Fruit fly (Drosophila melanogaster) whole organism, embryonic: ENCODE data around the gene CG13369.
A peak's percentile ranks its signal among the peaks of the same experiment; 100 is the strongest.

Source experiments
- Atf-2 ChIP-seq: fragments of 200-800 bp; sonication (Bioruptor generic); optimal IDR thresholded peaks from 2 replicates; lab custom pipeline; 2016; ENCODE audit warnings: missing biosample characterization, missing genetic modification characterization
- Atf6 ChIP-seq: fragments of 200-800 bp; sonication (Bioruptor generic); IDR thresholded peaks from 2 replicates; pipeline ENCODE4 v1.3.6; 2022; ENCODE audit warnings: missing biosample characterization, missing genetic modification characterization
- CG10274 ChIP-seq: fragments of 200-800 bp; sonication (Bioruptor generic); optimal IDR thresholded peaks from 3 replicates; lab custom pipeline; 2017; ENCODE audit warnings: missing biosample characterization, mild to moderate bottlenecking, missing genetic modification characterization
- CG10431 ChIP-seq: fragments of 200-800 bp; sonication (Bioruptor generic); optimal IDR thresholded peaks from 3 replicates; lab custom pipeline; 2018; ENCODE audit warnings: missing biosample characterization, mild to moderate bottlenecking, missing genetic modification characterization
- CG12104 ChIP-seq: fragments of 200-800 bp; sonication (Bioruptor generic); optimal IDR thresholded peaks from 3 replicates; lab custom pipeline; 2016; ENCODE audit warnings: missing biosample characterization, missing genetic modification characterization
- CG13287 ChIP-seq: fragments of 200-800 bp; sonication (Bioruptor generic); IDR thresholded peaks from 2 replicates; pipeline ENCODE4 v1.3.6; 2022; ENCODE audit warnings: missing biosample characterization, missing genetic modification characterization; ENCODE audit not compliant: partially characterized antibody
- CG14667 ChIP-seq: fragments of 200-800 bp; sonication (Bioruptor generic); IDR thresholded peaks from 2 replicates; pipeline ENCODE4 v1.3.6; 2022; ENCODE audit warnings: missing biosample characterization, missing genetic modification characterization
- CG16863 ChIP-seq: fragments of 200-800 bp; sonication (Bioruptor generic); optimal IDR thresholded peaks from 3 replicates; lab custom pipeline; 2016; ENCODE audit warnings: missing biosample characterization, missing genetic modification characterization
- CG17328 ChIP-seq: fragments of 200-800 bp; sonication (Bioruptor generic); IDR thresholded peaks from 2 replicates; pipeline ENCODE4 v1.3.6; 2022; ENCODE audit warnings: missing biosample characterization, missing genetic modification characterization
- CG2120 ChIP-seq: fragments of 200-800 bp; sonication (Bioruptor generic); optimal IDR thresholded peaks from 3 replicates; lab custom pipeline; 2016; ENCODE audit warnings: missing biosample characterization, missing genetic modification characterization
- CG2712 ChIP-seq: fragments of 200-800 bp; optimal IDR thresholded peaks from 3 replicates; lab custom pipeline; 2019; ENCODE audit warnings: missing biosample characterization, mild to moderate bottlenecking, missing genetic modification characterization, moderate library complexity
- CG30403 ChIP-seq: fragments of 200-800 bp; sonication (Bioruptor generic); optimal IDR thresholded peaks from 3 replicates; lab custom pipeline; 2016; ENCODE audit warnings: missing biosample characterization, missing genetic modification characterization
- CG34376 ChIP-seq: fragments of 200-800 bp; sonication (Bioruptor generic); optimal IDR thresholded peaks from 2 replicates; lab custom pipeline; 2018; ENCODE audit warnings: missing biosample characterization, mild to moderate bottlenecking, missing genetic modification characterization
- CG42726 ChIP-seq: fragments of 200-800 bp; sonication (Bioruptor generic); IDR thresholded peaks from 2 replicates; pipeline ENCODE4 v1.3.6; 2022; ENCODE audit warnings: missing biosample characterization, missing genetic modification characterization; ENCODE audit not compliant: partially characterized antibody
- CG4404 ChIP-seq: fragments of 200-800 bp; sonication (Bioruptor generic); IDR thresholded peaks from 2 replicates; pipeline ENCODE4 v1.3.6; 2022; ENCODE audit warnings: missing biosample characterization, missing genetic modification characterization
- CG6254 ChIP-seq: fragments of 200-800 bp; sonication (Bioruptor generic); optimal IDR thresholded peaks from 3 replicates; lab custom pipeline; 2017; ENCODE audit warnings: mild to moderate bottlenecking, missing biosample characterization, missing genetic modification reagents, missing genetic modification characterization
- CG6689 ChIP-seq: fragments of 200-800 bp; sonication (Bioruptor generic); IDR thresholded peaks from 2 replicates; pipeline ENCODE4 v1.3.6; 2022; ENCODE audit warnings: missing biosample characterization, missing genetic modification characterization
- CG7357 ChIP-seq: fragments of 200-800 bp; sonication (Bioruptor generic); IDR thresholded peaks from 3 replicates; pipeline ENCODE4 v1.3.6; 2022; ENCODE audit warnings: missing biosample characterization, missing genetic modification characterization
- CG8924 ChIP-seq: fragments of 200-800 bp; optimal IDR thresholded peaks from 3 replicates; lab custom pipeline; 2019; ENCODE audit warnings: missing biosample characterization, mild to moderate bottlenecking, missing genetic modification characterization, moderate library complexity
- CG9932 ChIP-seq: fragments of 200-800 bp; sonication (Bioruptor generic); IDR thresholded peaks from 2 replicates; pipeline ENCODE4 v1.3.6; 2022; ENCODE audit warnings: missing biosample characterization, missing genetic modification characterization
- CoRest ChIP-seq: fragments of 200-800 bp; sonication (Bioruptor generic); optimal IDR thresholded peaks from 3 replicates; lab custom pipeline; 2018; ENCODE audit warnings: missing biosample characterization, mild to moderate bottlenecking, missing genetic modification characterization, moderate library complexity
- CrebB ChIP-seq: fragments of 200-800 bp; sonication (Bioruptor generic); optimal IDR thresholded peaks from 3 replicates; lab custom pipeline; 2018; ENCODE audit warnings: missing biosample characterization, mild to moderate bottlenecking, missing genetic modification characterization
- Dip3 ChIP-seq: fragments of 200-800 bp; sonication (Bioruptor generic); optimal IDR thresholded peaks from 3 replicates; lab custom pipeline; 2016; ENCODE audit warnings: missing biosample characterization, missing genetic modification characterization
- Doc3 ChIP-seq: fragments of 200-800 bp; sonication (Bioruptor generic); IDR thresholded peaks from 3 replicates; pipeline ENCODE4 v1.3.6; 2022; ENCODE audit warnings: missing biosample characterization, missing genetic modification characterization; ENCODE audit not compliant: partially characterized antibody
- Lhr ChIP-seq: fragments of 200-800 bp; sonication (Bioruptor generic); optimal IDR thresholded peaks from 3 replicates; lab custom pipeline; 2017; ENCODE audit warnings: mild to moderate bottlenecking, missing biosample characterization, missing genetic modification reagents, missing genetic modification characterization
- Mes4 ChIP-seq: fragments of 200-800 bp; sonication (Bioruptor generic); optimal IDR thresholded peaks from 2 replicates; lab custom pipeline; 2016; ENCODE audit warnings: missing biosample characterization, missing genetic modification characterization
- Sox100B ChIP-seq: fragments of 200-800 bp; sonication (Bioruptor generic); optimal IDR thresholded peaks from 3 replicates; lab custom pipeline; 2018; ENCODE audit warnings: missing biosample characterization, mild to moderate bottlenecking, missing genetic modification characterization
- ab ChIP-seq: fragments of 200-800 bp; sonication (Bioruptor generic); optimal IDR thresholded peaks from 2 replicates; lab custom pipeline; 2016; ENCODE audit warnings: missing biosample characterization, missing genetic modification characterization
- ato ChIP-seq: fragments of 200-800 bp; sonication (Bioruptor generic); IDR thresholded peaks from 2 replicates; pipeline ENCODE4 v1.3.6; 2022; ENCODE audit warnings: missing biosample characterization, missing genetic modification characterization; ENCODE audit not compliant: partially characterized antibody
- bab2 ChIP-seq: fragments of 200-800 bp; sonication (Bioruptor generic); optimal IDR thresholded peaks from 2 replicates; lab custom pipeline; 2016; ENCODE audit warnings: missing biosample characterization, missing genetic modification characterization
- bsh ChIP-seq, 2 experiments: fragments of 200-800 bp; sonication (Bioruptor generic); optimal IDR thresholded peaks; 2 replicates each; lab custom pipeline; 2017 to 2018; ENCODE audit warnings: mild to moderate bottlenecking in 2 of 2, missing biosample characterization in 2 of 2, missing genetic modification characterization in 2 of 2, moderate library complexity in 1 of 2
- chif ChIP-seq, 2 experiments: fragments of 200-800 bp; sonication (Bioruptor generic); optimal IDR thresholded peaks; 3 replicates each; lab custom pipeline; 2016; ENCODE audit warnings: missing biosample characterization in 2 of 2, missing genetic modification characterization in 2 of 2
- danr ChIP-seq: fragments of 200-800 bp; sonication (Bioruptor generic); IDR thresholded peaks from 2 replicates; pipeline ENCODE4 v1.3.6; 2022; ENCODE audit warnings: missing biosample characterization, missing genetic modification characterization
- emc ChIP-seq: fragments of 200-800 bp; sonication (Bioruptor generic); optimal IDR thresholded peaks from 2 replicates; lab custom pipeline; 2016; ENCODE audit warnings: missing biosample characterization, missing genetic modification characterization
- gfzf ChIP-seq: fragments of 200-800 bp; sonication (Bioruptor generic); optimal IDR thresholded peaks from 2 replicates; lab custom pipeline; 2016; ENCODE audit warnings: missing biosample characterization, mild to moderate bottlenecking, missing genetic modification characterization, moderate library complexity
- kni ChIP-seq: fragments of 200-800 bp; sonication (Bioruptor generic); optimal IDR thresholded peaks from 3 replicates; lab custom pipeline; 2017; ENCODE audit warnings: mild to moderate bottlenecking, missing biosample characterization, missing genetic modification reagents, missing genetic modification characterization
- lola ChIP-seq, 3 experiments: fragments of >200 bp in 2 of 3; fragments of 200-800 bp in 1 of 3; sonication (Bioruptor generic) in 1 of 3; optimal IDR thresholded peaks; 2 replicates each; lab custom pipeline; 2017 to 2019; ENCODE audit warnings: missing biosample characterization in 3 of 3, missing genetic modification characterization in 3 of 3, mild to moderate bottlenecking in 1 of 3, moderate library complexity in 1 of 3
- odd ChIP-seq: fragments of 200-800 bp; sonication (Bioruptor generic); optimal IDR thresholded peaks from 2 replicates; lab custom pipeline; 2017; ENCODE audit warnings: missing biosample characterization, mild to moderate bottlenecking, missing genetic modification characterization
- pb ChIP-seq: fragments of 200-800 bp; sonication (Bioruptor generic); optimal IDR thresholded peaks from 3 replicates; lab custom pipeline; 2016; ENCODE audit warnings: missing biosample characterization, missing genetic modification characterization
- repo ChIP-seq: fragments of 200-800 bp; sonication (Bioruptor generic); optimal IDR thresholded peaks from 2 replicates; lab custom pipeline; 2016; ENCODE audit warnings: missing biosample characterization, missing genetic modification characterization
- tio ChIP-seq: fragments of 200-800 bp; sonication (Bioruptor generic); optimal IDR thresholded peaks from 2 replicates; lab custom pipeline; 2017; ENCODE audit warnings: missing biosample characterization, missing genetic modification characterization, inconsistent platforms
- unpg ChIP-seq: fragments of 200-800 bp; sonication (Bioruptor generic); optimal IDR thresholded peaks from 3 replicates; lab custom pipeline; 2018; ENCODE audit warnings: missing biosample characterization, mild to moderate bottlenecking, missing genetic modification characterization, moderate library complexity

CG13369 gene

DNA sequence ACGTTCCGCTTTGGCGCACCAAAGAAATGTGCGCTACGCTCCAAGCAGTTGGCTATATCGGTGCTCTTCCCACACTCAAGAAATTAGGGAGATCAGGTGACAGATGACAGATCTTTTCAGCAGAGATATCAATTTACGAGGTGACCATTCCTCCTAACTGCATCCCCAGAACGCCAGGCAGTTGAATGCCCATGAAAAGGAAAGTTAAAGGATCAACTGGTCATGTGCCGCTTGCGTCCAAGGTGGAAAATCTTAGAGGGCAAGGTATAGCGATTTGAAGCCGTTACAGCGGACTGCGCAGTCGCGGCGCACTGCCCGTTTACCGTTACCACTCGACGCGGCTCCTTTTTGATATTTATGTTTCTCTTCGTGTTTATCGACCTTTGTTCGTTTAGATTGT, 4.7 kb upstream of the CG13369 start (continued):
- peak; percentile 40 for TF ChIP-seq Mes4 (GFP tag; lab: Kevin White, UChicago)
- no peak for TF ChIP-seq odd (GFP tag; lab: Kevin White, UChicago)
- TF ChIP-seq CG8924 (tag; lab: Kevin White, UChicago): peak; percentile 26
- TF ChIP-seq CG6254: no peak
- TF ChIP-seq bab2 (GFP tag; lab: Kevin White, UChicago): peak; percentile 48
- no peak for TF ChIP-seq CG13287 (GFP tag; lab: Robert Waterston, UW)
- no peak for TF ChIP-seq CG7357 (GFP tag; lab: Robert Waterston, UW)
- no peak for TF ChIP-seq CG12104 (GFP tag; lab: Kevin White, UChicago)
- TF ChIP-seq pb (GFP tag; lab: Kevin White, UChicago): peak; percentile 11
- TF ChIP-seq gfzf (GFP tag; lab: Kevin White, UChicago): no peak
- peak; percentile 55 for TF ChIP-seq CG30403 (GFP tag; lab: Kevin White, UChicago)
- peak; percentile 48 for TF ChIP-seq Sox100B (GFP tag; lab: Kevin White, UChicago)
- no peak for TF ChIP-seq CG10431 (GFP tag; lab: Kevin White, UChicago)
- TF ChIP-seq CG14667 (GFP tag; lab: Robert Waterston, UW): no peak
- TF ChIP-seq CoRest (tag; lab: Kevin White, UChicago): peak; percentile 20
- TF ChIP-seq CG17328 (GFP tag; lab: Robert Waterston, UW): peak; percentile 17; the same call in 1 of the 2 replicates
- TF ChIP-seq danr: no peak
- TF ChIP-seq emc (GFP tag; lab: Kevin White, UChicago): no peak
- TF ChIP-seq CG16863 (GFP tag; lab: Kevin White, UChicago): peak; percentile 9
- no peak for TF ChIP-seq Lhr (GFP tag; lab: Kevin White, UChicago)
- TF ChIP-seq CG42726 (GFP tag; lab: Robert Waterston, UW): no peak
- no peak for TF ChIP-seq ato (GFP tag; lab: Robert Waterston, UW)
- TF ChIP-seq Doc3 (GFP tag; lab: Robert Waterston, UW): no peak
- peak; percentile 62 for TF ChIP-seq Dip3 (GFP tag; lab: Kevin White, UChicago)
- TF ChIP-seq ab (GFP tag; lab: Kevin White, UChicago): no peak
- peak; percentile 12 to 21 for TF ChIP-seq chif (GFP tag; optimal IDR thresholded peaks at IDR 0.05; lab: Kevin White, UChicago)
- TF ChIP-seq CG4404: peak; percentile 20; the same call in 1 of the 2 replicates
- TF ChIP-seq CG10274 (GFP tag; lab: Kevin White, UChicago): peak; percentile 98
- TF ChIP-seq repo (GFP tag; lab: Kevin White, UChicago): no peak
- TF ChIP-seq Atf-2: no peak
- TF ChIP-seq CG2712 (tag; lab: Kevin White, UChicago): peak; percentile 49
- TF ChIP-seq tio (GFP tag; lab: Kevin White, UChicago): no peak
- TF ChIP-seq Atf6 (GFP tag; lab: Robert Waterston, UW): 0 out of 2 replicates have a peak, but pooled peaks have one; percentile 27
- no peak for TF ChIP-seq CG34376 (GFP tag; lab: Kevin White, UChicago)
- TF ChIP-seq CrebB (tag; lab: Kevin White, UChicago): no peak
- peak in 1 of 3 experiments; percentile 18 for TF ChIP-seq lola (GFP tag; optimal IDR thresholded peaks at IDR 0.05; lab: Kevin White, UChicago)
- TF ChIP-seq CG6689 (GFP tag; lab: Robert Waterston, UW): 0 out of 2 replicates have a peak, but pooled peaks have one; percentile 29
- TF ChIP-seq bsh (GFP tag; optimal IDR thresholded peaks at IDR 0.05; lab: Kevin White, UChicago): peak in 1 of 2 experiments; percentile 25
- peak; percentile 34 for TF ChIP-seq CG2120 (GFP tag; lab: Kevin White, UChicago)
- TF ChIP-seq kni (GFP tag; lab: Kevin White, UChicago): no peak
- TF ChIP-seq unpg: peak; percentile 3
- no peak for TF ChIP-seq CG9932 (GFP tag; lab: Robert Waterston, UW)
